Fruit fly (Drosophila melanogaster) whole organism, embryonic: Measurements from ENCODE around the gene Hr78.

Experiments
- CG10274 ChIP-seq: fragments of 200-800 bp; sonication (Bioruptor generic); optimal IDR thresholded peaks from 3 replicates; lab custom pipeline; 2017; ENCODE audit warnings: missing biosample characterization, mild to moderate bottlenecking, missing genetic modification characterization
- CG10565 ChIP-seq: fragments of 200-800 bp; sonication (Bioruptor generic); optimal IDR thresholded peaks from 3 replicates; lab custom pipeline; 2016; ENCODE audit warnings: missing biosample characterization, mild to moderate bottlenecking, missing genetic modification characterization
- CG12299 ChIP-seq: fragments of 200-800 bp; sonication (Bioruptor generic); optimal IDR thresholded peaks from 2 replicates; lab custom pipeline; 2018; ENCODE audit warnings: missing biosample characterization, mild to moderate bottlenecking, missing genetic modification characterization
- CG14050 ChIP-seq: fragments of 200-800 bp; sonication (Bioruptor generic); IDR thresholded peaks from 3 replicates; pipeline ENCODE4 v1.3.6; 2022; ENCODE audit warnings: missing biosample characterization, missing genetic modification characterization
- CG15514 ChIP-seq: fragments of 200-800 bp; sonication (Bioruptor generic); optimal IDR thresholded peaks from 3 replicates; lab custom pipeline; 2017; ENCODE audit warnings: missing biosample characterization, missing genetic modification characterization, mild to moderate bottlenecking, moderate library complexity, missing genetic modification reagents
- CG18262 ChIP-seq: fragments of 200-800 bp; optimal IDR thresholded peaks from 3 replicates; lab custom pipeline; 2019; ENCODE audit warnings: missing biosample characterization, mild to moderate bottlenecking, missing genetic modification characterization, moderate library complexity
- CG18599 ChIP-seq: fragments of 200-800 bp; sonication (Bioruptor generic); optimal IDR thresholded peaks from 3 replicates; lab custom pipeline; 2017; ENCODE audit warnings: missing biosample characterization, missing genetic modification characterization, mild to moderate bottlenecking, moderate library complexity, missing genetic modification reagents
- CG18764 ChIP-seq: fragments of 200-800 bp; sonication (Bioruptor generic); optimal IDR thresholded peaks from 3 replicates; lab custom pipeline; 2016; ENCODE audit warnings: missing biosample characterization, missing genetic modification characterization
- CG4424 ChIP-seq: fragments of 200-800 bp; sonication (Bioruptor generic); optimal IDR thresholded peaks from 3 replicates; lab custom pipeline; 2016; ENCODE audit warnings: missing biosample characterization, missing genetic modification characterization
- CG5953 ChIP-seq: fragments of 200-800 bp; sonication (Bioruptor generic); IDR thresholded peaks from 2 replicates; pipeline ENCODE4 v1.3.6; 2022; ENCODE audit warnings: missing biosample characterization, missing genetic modification characterization
- CG7271 ChIP-seq: fragments of 200-800 bp; sonication (Bioruptor generic); optimal IDR thresholded peaks from 2 replicates; lab custom pipeline; 2018; ENCODE audit warnings: missing biosample characterization, mild to moderate bottlenecking, missing genetic modification characterization, moderate library complexity
- CG7556 ChIP-seq: fragments of 200-800 bp; sonication (Bioruptor generic); optimal IDR thresholded peaks from 2 replicates; lab custom pipeline; 2017; ENCODE audit warnings: missing biosample characterization, mild to moderate bottlenecking, missing genetic modification characterization
- CG7963 ChIP-seq: fragments of 200-800 bp; sonication (Bioruptor generic); IDR thresholded peaks from 3 replicates; pipeline ENCODE4 v1.3.6; 2022; ENCODE audit warnings: missing biosample characterization, missing genetic modification characterization; ENCODE audit not compliant: partially characterized antibody
- CG9817 ChIP-seq: fragments of 200-800 bp; sonication (Bioruptor generic); optimal IDR thresholded peaks from 2 replicates; lab custom pipeline; 2018; ENCODE audit warnings: missing biosample characterization, mild to moderate bottlenecking, missing genetic modification characterization, moderate library complexity
- CHES-1-like ChIP-seq: fragments of 200-800 bp; sonication (Bioruptor generic); optimal IDR thresholded peaks from 2 replicates; lab custom pipeline; 2016; ENCODE audit warnings: missing biosample characterization, missing genetic modification characterization
- Dip3 ChIP-seq: fragments of 200-800 bp; sonication (Bioruptor generic); optimal IDR thresholded peaks from 3 replicates; lab custom pipeline; 2016; ENCODE audit warnings: missing biosample characterization, missing genetic modification characterization
- E2f2 ChIP-seq: fragments of 200-800 bp; sonication (Bioruptor generic); IDR thresholded peaks from 2 replicates; pipeline ENCODE4 v1.3.6; 2022; ENCODE audit warnings: missing biosample characterization, missing genetic modification characterization
- HLH4C ChIP-seq: fragments of 200-800 bp; sonication (Bioruptor generic); IDR thresholded peaks from 3 replicates; pipeline ENCODE4 v1.3.6; 2022; ENCODE audit warnings: missing biosample characterization, missing genetic modification characterization; ENCODE audit not compliant: partially characterized antibody
- HLH54F ChIP-seq: fragments of 200-800 bp; sonication (Bioruptor generic); optimal IDR thresholded peaks from 3 replicates; lab custom pipeline; 2016; ENCODE audit warnings: missing biosample characterization, missing genetic modification characterization
- Hmr ChIP-seq: fragments of 200-800 bp; sonication (Bioruptor generic); optimal IDR thresholded peaks from 3 replicates; lab custom pipeline; 2017; ENCODE audit warnings: mild to moderate bottlenecking, missing biosample characterization, missing genetic modification reagents, missing genetic modification characterization
- Myb ChIP-seq: fragments of 200-800 bp; sonication (Bioruptor generic); optimal IDR thresholded peaks from 2 replicates; lab custom pipeline; 2016; ENCODE audit warnings: missing biosample characterization, missing genetic modification characterization
- NC2α ChIP-seq: fragments of 200-800 bp; sonication (Bioruptor generic); optimal IDR thresholded peaks from 2 replicates; lab custom pipeline; 2016; ENCODE audit warnings: missing biosample characterization, missing genetic modification characterization
- NC2β ChIP-seq: fragments of 200-800 bp; sonication (Bioruptor generic); optimal IDR thresholded peaks from 2 replicates; lab custom pipeline; 2016; ENCODE audit warnings: missing biosample characterization, missing genetic modification characterization
- Opbp ChIP-seq: fragments of 200-800 bp; sonication (Bioruptor generic); IDR thresholded peaks from 3 replicates; pipeline ENCODE4 v1.3.6; 2022; ENCODE audit warnings: missing biosample characterization, missing genetic modification characterization; ENCODE audit not compliant: partially characterized antibody
- Side ChIP-seq: fragments of 200-800 bp; sonication (Bioruptor generic); optimal IDR thresholded peaks from 2 replicates; lab custom pipeline; 2016; ENCODE audit warnings: missing biosample characterization, missing genetic modification characterization
- Sox102F ChIP-seq: fragments of 200-800 bp; sonication (Bioruptor generic); optimal IDR thresholded peaks from 2 replicates; lab custom pipeline; 2018; ENCODE audit warnings: missing biosample characterization, mild to moderate bottlenecking, missing genetic modification characterization, moderate library complexity
- Ssrp ChIP-seq: fragments of 200-800 bp; sonication (Bioruptor generic); optimal IDR thresholded peaks from 2 replicates; lab custom pipeline; 2018; ENCODE audit warnings: missing biosample characterization, mild to moderate bottlenecking, missing genetic modification characterization, moderate library complexity
- ac ChIP-seq: fragments of 200-800 bp; sonication (Bioruptor generic); optimal IDR thresholded peaks from 3 replicates; lab custom pipeline; 2017; ENCODE audit warnings: missing biosample characterization, mild to moderate bottlenecking, missing genetic modification characterization
- bbx ChIP-seq: fragments of 200-800 bp; sonication (Bioruptor generic); IDR thresholded peaks from 2 replicates; pipeline ENCODE4 v1.3.6; 2022; ENCODE audit warnings: missing biosample characterization, missing genetic modification characterization; ENCODE audit not compliant: partially characterized antibody
- bcd ChIP-seq: fragments of 200-800 bp; sonication (Bioruptor generic); optimal IDR thresholded peaks from 2 replicates; lab custom pipeline; 2017; ENCODE audit warnings: missing biosample characterization, mild to moderate bottlenecking, missing genetic modification characterization
- cad ChIP-seq: fragments of >200 bp; optimal IDR thresholded peaks from 2 replicates; lab custom pipeline; 2017; ENCODE audit warnings: missing biosample characterization, missing genetic modification characterization
- cato ChIP-seq: fragments of 200-800 bp; sonication (Bioruptor generic); optimal IDR thresholded peaks from 2 replicates; lab custom pipeline; 2016; ENCODE audit warnings: missing biosample characterization, missing genetic modification characterization, borderline replicate concordance
- chm ChIP-seq: fragments of 200-800 bp; sonication (Bioruptor generic); IDR thresholded peaks from 2 replicates; pipeline ENCODE4 v1.3.6; 2022; ENCODE audit warnings: missing biosample characterization, missing genetic modification characterization
- chn ChIP-seq: fragments of 200-800 bp; sonication (Bioruptor generic); optimal IDR thresholded peaks from 2 replicates; lab custom pipeline; 2016; ENCODE audit warnings: missing biosample characterization, missing genetic modification characterization
- crp ChIP-seq, 2 experiments: fragments of 200-800 bp; sonication (Bioruptor generic); optimal IDR thresholded peaks; 2 replicates in 1 of 2; 3 replicates in 1 of 2; lab custom pipeline; 2017; ENCODE audit warnings: missing biosample characterization in 2 of 2, missing genetic modification characterization in 2 of 2, mild to moderate bottlenecking in 1 of 2, moderate library complexity in 1 of 2
- gem ChIP-seq: fragments of 200-800 bp; sonication (Bioruptor generic); optimal IDR thresholded peaks from 2 replicates; lab custom pipeline; 2019; ENCODE audit warnings: missing biosample characterization, mild to moderate bottlenecking, missing genetic modification characterization, moderate library complexity
- klu ChIP-seq: fragments of 200-800 bp; sonication (Bioruptor generic); IDR thresholded peaks from 2 replicates; pipeline ENCODE4 v1.3.6; 2022; ENCODE audit warnings: missing biosample characterization, missing genetic modification characterization
- lilli ChIP-seq: fragments of 200-800 bp; sonication (Bioruptor generic); optimal IDR thresholded peaks from 3 replicates; lab custom pipeline; 2016; ENCODE audit warnings: missing biosample characterization, missing genetic modification characterization
- nom ChIP-seq: fragments of 200-800 bp; sonication (Bioruptor generic); optimal IDR thresholded peaks from 2 replicates; lab custom pipeline; 2017; ENCODE audit warnings: missing biosample characterization, missing genetic modification characterization, mild to moderate bottlenecking, moderate library complexity, missing genetic modification reagents
- pan ChIP-seq, 4 experiments: fragments of >200 bp in 3 of 4; fragments of 200-800 bp in 1 of 4; sonication (Bioruptor generic) in 1 of 4; optimal IDR thresholded peaks in 3 of 4; IDR thresholded peaks in 1 of 4; 2 replicates each; pipeline versions ENCODE4 v1.3.6 to Lab custom; 2017 to 2022; ENCODE audit warnings: missing biosample characterization in 2 of 4, missing genetic modification characterization in 2 of 4, mixed read lengths in 1 of 4
- pzg ChIP-seq: fragments of 200-800 bp; sonication (Bioruptor generic); optimal IDR thresholded peaks from 3 replicates; lab custom pipeline; 2018; ENCODE audit warnings: missing biosample characterization, mild to moderate bottlenecking, missing genetic modification characterization, moderate library complexity
- rib ChIP-seq: fragments of 200-800 bp; sonication (Bioruptor generic); IDR thresholded peaks from 2 replicates; pipeline ENCODE4 v1.3.6; 2022; ENCODE audit warnings: missing biosample characterization, missing genetic modification characterization
- tna ChIP-seq: fragments of 200-800 bp; sonication (Bioruptor generic); IDR thresholded peaks from 2 replicates; pipeline ENCODE4 v1.3.6; 2022; ENCODE audit warnings: missing biosample characterization, missing genetic modification characterization; ENCODE audit not compliant: partially characterized antibody
- trem ChIP-seq: fragments of 200-800 bp; optimal IDR thresholded peaks from 3 replicates; lab custom pipeline; 2019; ENCODE audit warnings: missing biosample characterization, mild to moderate bottlenecking, missing genetic modification characterization, moderate library complexity
- trh ChIP-seq: fragments of 200-800 bp; sonication (Bioruptor generic); optimal IDR thresholded peaks from 2 replicates; lab custom pipeline; 2016; ENCODE audit warnings: missing biosample characterization, missing genetic modification characterization
- twi ChIP-seq: fragments of 200-800 bp; optimal IDR thresholded peaks from 2 replicates; lab custom pipeline; 2019; ENCODE audit warnings: missing biosample characterization, mild to moderate bottlenecking, missing genetic modification characterization, moderate library complexity
- tx ChIP-seq: fragments of 200-800 bp; sonication (Bioruptor generic); optimal IDR thresholded peaks from 2 replicates; lab custom pipeline; 2016; ENCODE audit warnings: missing biosample characterization, missing genetic modification characterization
- unc-4 ChIP-seq: fragments of 200-800 bp; sonication (Bioruptor generic); IDR thresholded peaks from 2 replicates; pipeline ENCODE4 v1.3.6; 2022; ENCODE audit warnings: missing biosample characterization, missing genetic modification characterization; ENCODE audit not compliant: partially characterized antibody
- vfl ChIP-seq: fragments of 200-800 bp; sonication (Bioruptor generic); optimal IDR thresholded peaks from 2 replicates; lab custom pipeline; 2016; ENCODE audit warnings: missing biosample characterization, missing genetic modification characterization
- z ChIP-seq: fragments of 200-800 bp; sonication (Bioruptor generic); IDR thresholded peaks from 3 replicates; pipeline ENCODE4 v1.3.6; 2022; ENCODE audit warnings: missing biosample characterization, missing genetic modification characterization

The Hr78 gene

dm6 chr3L:21529108-21529507 lies 31.8 kb upstream of the Hr78 start, which contains the start of gene Arv1:
Arv1 (minus strand) TSS chr3L:21529333.
- no peak for TF ChIP-seq CG18599 (GFP tag; lab: Kevin White, UChicago)
- TF ChIP-seq CHES-1-like (GFP tag; lab: Kevin White, UChicago) = no peak
- peak; percentile 14; the same call in 1 of the 3 replicates for TF ChIP-seq Opbp (GFP tag; lab: Robert Waterston, UW)
- TF ChIP-seq CG7963 = no peak
- TF ChIP-seq twi (tag; lab: Kevin White, UChicago) = no peak
- TF ChIP-seq Dip3 (GFP tag; lab: Kevin White, UChicago) = no peak
- TF ChIP-seq CG18262 (tag; lab: Kevin White, UChicago) = no peak
- TF ChIP-seq CG7271 (tag; lab: Kevin White, UChicago) = no peak
- TF ChIP-seq CG14050 (GFP tag; lab: Robert Waterston, UW) = no peak
- TF ChIP-seq CG10274 (GFP tag; lab: Kevin White, UChicago) = no peak
- TF ChIP-seq lilli (GFP tag; lab: Kevin White, UChicago) = no peak
- TF ChIP-seq pzg (GFP tag; lab: Kevin White, UChicago) = peak; percentile 44
- TF ChIP-seq CG4424 (GFP tag; lab: Kevin White, UChicago) = no peak
- TF ChIP-seq CG18764 (GFP tag; lab: Kevin White, UChicago) = no peak
- no peak for TF ChIP-seq bbx
- TF ChIP-seq CG7556 (GFP tag; lab: Kevin White, UChicago) = no peak
- no peak for TF ChIP-seq bcd (GFP tag; lab: Kevin White, UChicago)
- no peak for TF ChIP-seq trh
- no peak for TF ChIP-seq gem (tag; lab: Kevin White, UChicago)
- no peak for TF ChIP-seq chn (GFP tag; lab: Kevin White, UChicago)
- peak; percentile 27 for TF ChIP-seq trem (tag; lab: Kevin White, UChicago)
- no peak for TF ChIP-seq chm (GFP tag; lab: Robert Waterston, UW)
- TF ChIP-seq rib (GFP tag; lab: Robert Waterston, UW) = no peak
- no peak for TF ChIP-seq CG12299 (tag; lab: Kevin White, UChicago)
- TF ChIP-seq vfl (GFP tag; lab: Kevin White, UChicago) = no peak
- peak; percentile 76 for TF ChIP-seq Myb (GFP tag; lab: Kevin White, UChicago)
- no peak for TF ChIP-seq HLH4C (GFP tag; lab: Robert Waterston, UW)
- TF ChIP-seq Ssrp = no peak
- TF ChIP-seq cad = no peak
- TF ChIP-seq z (GFP tag; lab: Robert Waterston, UW) = no peak
- TF ChIP-seq CG15514 (GFP tag; lab: Kevin White, UChicago) = no peak
- TF ChIP-seq unc-4 = no peak
- no peak for TF ChIP-seq tx (GFP tag; lab: Kevin White, UChicago)
- TF ChIP-seq E2f2 (GFP tag; lab: Robert Waterston, UW) = peak; percentile 29; the same call in 1 of the 2 replicates
- no peak for TF ChIP-seq CG10565 (GFP tag; lab: Kevin White, UChicago)
- no peak for TF ChIP-seq CG5953 (GFP tag; lab: Robert Waterston, UW)
- TF ChIP-seq nom = no peak
- no peak for TF ChIP-seq tna (GFP tag; lab: Robert Waterston, UW)
- TF ChIP-seq ac = no peak
- no peak for TF ChIP-seq cato (GFP tag; lab: Kevin White, UChicago)
- no peak for TF ChIP-seq CG9817 (tag; lab: Kevin White, UChicago)
- TF ChIP-seq crp (GFP tag; optimal IDR thresholded peaks at IDR 0.05; lab: Kevin White, UChicago) = peak; percentile 19 to 83
- no peak for TF ChIP-seq Sox102F (GFP tag; lab: Kevin White, UChicago)
- TF ChIP-seq klu (GFP tag; lab: Robert Waterston, UW) = no peak
- no peak for TF ChIP-seq NC2β (GFP tag; lab: Kevin White, UChicago)
- no peak for TF ChIP-seq NC2α (GFP tag; lab: Kevin White, UChicago)
- no peak for TF ChIP-seq pan (optimal IDR thresholded peaks at IDR 0.05; lab: Kevin White, UChicago)
- TF ChIP-seq pan (GFP tag; optimal IDR thresholded peaks at IDR 0.05 in 1 of 2, IDR thresholded peaks at IDR 0.05 in 1 of 2) = no peak
- no peak for TF ChIP-seq Side (GFP tag; lab: Kevin White, UChicago)
- no peak for TF ChIP-seq HLH54F (GFP tag; lab: Kevin White, UChicago)
- no peak for TF ChIP-seq Hmr (GFP tag; lab: Kevin White, UChicago)
